Fruit fly (Drosophila melanogaster) whole organism, embryonic: Measurements from ENCODE around the gene CG9933.

Experiments used
- B-H2 ChIP-seq: fragments of 200-800 bp; sonication (Bioruptor generic); optimal IDR thresholded peaks from 2 replicates; lab custom pipeline; 2018; ENCODE audit warnings: missing biosample characterization, mild to moderate bottlenecking, missing genetic modification characterization
- Blimp-1 ChIP-seq: fragments of 200-800 bp; sonication (Bioruptor generic); optimal IDR thresholded peaks from 3 replicates; lab custom pipeline; 2018; ENCODE audit warnings: missing biosample characterization, missing genetic modification characterization, mild to moderate bottlenecking, moderate library complexity, missing genetic modification reagents
- CG11398 ChIP-seq: fragments of 200-800 bp; sonication (Bioruptor generic); optimal IDR thresholded peaks from 2 replicates; lab custom pipeline; 2016; ENCODE audit warnings: missing biosample characterization, missing genetic modification characterization
- CG11695 ChIP-seq: fragments of 200-800 bp; sonication (Bioruptor generic); IDR thresholded peaks from 3 replicates; pipeline ENCODE4 v1.3.6; 2022; ENCODE audit warnings: missing biosample characterization, missing genetic modification characterization
- CG14860 ChIP-seq: fragments of 200-800 bp; sonication (Bioruptor generic); IDR thresholded peaks from 3 replicates; pipeline ENCODE4 v1.3.6; 2022; ENCODE audit warnings: missing biosample characterization, missing genetic modification characterization; ENCODE audit not compliant: partially characterized antibody
- CG17186 ChIP-seq: fragments of 200-800 bp; sonication (Bioruptor generic); optimal IDR thresholded peaks from 3 replicates; lab custom pipeline; 2017; ENCODE audit warnings: missing biosample characterization, missing genetic modification reagents, missing genetic modification characterization
- CG18011 ChIP-seq: fragments of 200-800 bp; sonication (Bioruptor generic); optimal IDR thresholded peaks from 2 replicates; lab custom pipeline; 2017; ENCODE audit warnings: missing biosample characterization, missing genetic modification characterization, mild to moderate bottlenecking, moderate library complexity, missing genotype
- CG2202 ChIP-seq: fragments of 200-800 bp; sonication (Bioruptor generic); optimal IDR thresholded peaks from 2 replicates; lab custom pipeline; 2018; ENCODE audit warnings: missing biosample characterization, mild to moderate bottlenecking, missing genetic modification characterization
- CG2678 ChIP-seq: fragments of 200-800 bp; sonication (Bioruptor generic); optimal IDR thresholded peaks from 3 replicates; lab custom pipeline; 2019; ENCODE audit warnings: missing biosample characterization, mild to moderate bottlenecking, missing genetic modification characterization, moderate library complexity
- CG31365 ChIP-seq: fragments of 200-800 bp; sonication (Bioruptor generic); optimal IDR thresholded peaks from 2 replicates; lab custom pipeline; 2018; ENCODE audit warnings: missing biosample characterization, mild to moderate bottlenecking, missing genetic modification characterization
- CG32767 ChIP-seq: fragments of 200-800 bp; sonication (Bioruptor generic); IDR thresholded peaks from 2 replicates; pipeline ENCODE4 v1.3.6; 2022; ENCODE audit warnings: missing biosample characterization, missing genetic modification characterization
- CG32772 ChIP-seq: fragments of 200-800 bp; sonication (Bioruptor generic); IDR thresholded peaks from 2 replicates; pipeline ENCODE4 v1.3.6; 2022; ENCODE audit warnings: missing biosample characterization, missing genetic modification characterization
- CG3281 ChIP-seq: fragments of 200-800 bp; sonication (Bioruptor generic); optimal IDR thresholded peaks from 3 replicates; lab custom pipeline; 2017; ENCODE audit warnings: missing biosample characterization, mild to moderate bottlenecking, missing genetic modification characterization
- CG34224 ChIP-seq: fragments of 200-800 bp; sonication (Bioruptor generic); IDR thresholded peaks from 3 replicates; pipeline ENCODE4 v1.3.6; 2022; ENCODE audit warnings: missing biosample characterization, missing genetic modification characterization; ENCODE audit not compliant: partially characterized antibody
- CG34376 ChIP-seq: fragments of 200-800 bp; sonication (Bioruptor generic); optimal IDR thresholded peaks from 2 replicates; lab custom pipeline; 2018; ENCODE audit warnings: missing biosample characterization, mild to moderate bottlenecking, missing genetic modification characterization
- CG3838 ChIP-seq: fragments of 200-800 bp; sonication (Bioruptor generic); optimal IDR thresholded peaks from 3 replicates; lab custom pipeline; 2016; ENCODE audit warnings: missing biosample characterization, missing genetic modification characterization
- CG4282 ChIP-seq: fragments of 200-800 bp; sonication (Bioruptor generic); optimal IDR thresholded peaks from 2 replicates; lab custom pipeline; 2016; ENCODE audit warnings: missing biosample characterization, missing genetic modification characterization
- CG6765 ChIP-seq: fragments of 200-800 bp; sonication (Bioruptor generic); optimal IDR thresholded peaks from 3 replicates; lab custom pipeline; 2017; ENCODE audit warnings: missing biosample characterization, mild to moderate bottlenecking, missing genetic modification characterization
- CG7556 ChIP-seq: fragments of 200-800 bp; sonication (Bioruptor generic); optimal IDR thresholded peaks from 2 replicates; lab custom pipeline; 2017; ENCODE audit warnings: missing biosample characterization, mild to moderate bottlenecking, missing genetic modification characterization
- CG7928 ChIP-seq: fragments of 200-800 bp; sonication (Bioruptor generic); optimal IDR thresholded peaks from 2 replicates; lab custom pipeline; 2017; ENCODE audit warnings: missing biosample characterization, mild to moderate bottlenecking, missing genetic modification characterization
- CG8290 ChIP-seq, 3 experiments: fragments of 200-800 bp; sonication (Bioruptor generic); optimal IDR thresholded peaks; 2 replicates each; lab custom pipeline; 2016 to 2019; ENCODE audit warnings: missing biosample characterization in 3 of 3, missing genetic modification characterization in 3 of 3, mild to moderate bottlenecking in 2 of 3, moderate library complexity in 1 of 3
- CG8765 ChIP-seq: fragments of 200-800 bp; sonication (Bioruptor generic); IDR thresholded peaks from 2 replicates; pipeline ENCODE4 v1.3.6; 2022; ENCODE audit warnings: missing biosample characterization, missing genetic modification characterization
- Drgx ChIP-seq: fragments of 200-800 bp; sonication (Bioruptor generic); IDR thresholded peaks from 2 replicates; pipeline ENCODE4 v1.3.6; 2022; ENCODE audit warnings: missing biosample characterization, missing genetic modification characterization
- Gsc ChIP-seq: fragments of 200-800 bp; sonication (Bioruptor generic); IDR thresholded peaks from 2 replicates; pipeline ENCODE4 v1.3.6; 2022; ENCODE audit warnings: missing biosample characterization, missing genetic modification characterization
- HLH54F ChIP-seq: fragments of 200-800 bp; sonication (Bioruptor generic); optimal IDR thresholded peaks from 3 replicates; lab custom pipeline; 2016; ENCODE audit warnings: missing biosample characterization, missing genetic modification characterization
- Hey ChIP-seq: fragments of 200-800 bp; sonication (Bioruptor generic); optimal IDR thresholded peaks from 3 replicates; lab custom pipeline; 2018; ENCODE audit warnings: missing biosample characterization, mild to moderate bottlenecking, missing genetic modification characterization
- Lpt ChIP-seq: fragments of >200 bp; optimal IDR thresholded peaks from 2 replicates; lab custom pipeline; 2018; ENCODE audit warnings: missing biosample characterization, missing genetic modification characterization
- Med ChIP-seq: fragments of 200-800 bp; sonication (Bioruptor generic); peaks from one replicate; lab custom pipeline; 2016; ENCODE audit warnings: missing biosample characterization, missing genetic modification characterization, mild to moderate bottlenecking, inconsistent platforms, moderate library complexity
- Mrtf ChIP-seq: fragments of 200-800 bp; sonication (Bioruptor generic); IDR thresholded peaks from 3 replicates; pipeline ENCODE4 v1.3.6; 2022; ENCODE audit warnings: missing biosample characterization, missing genetic modification characterization
- Nf-YA ChIP-seq: fragments of 200-800 bp; sonication (Bioruptor generic); IDR thresholded peaks from 2 replicates; pipeline ENCODE4 v1.3.6; 2022; ENCODE audit warnings: missing biosample characterization, missing genetic modification characterization
- Optix ChIP-seq: fragments of 200-800 bp; sonication (Bioruptor generic); IDR thresholded peaks from 3 replicates; pipeline ENCODE4 v1.3.6; 2022; ENCODE audit warnings: missing biosample characterization, missing genetic modification characterization
- Rfx ChIP-seq: fragments of 200-800 bp; sonication (Bioruptor generic); IDR thresholded peaks from 2 replicates; pipeline ENCODE4 v1.3.6; 2022; ENCODE audit warnings: missing biosample characterization, missing genetic modification characterization
- Rx ChIP-seq: fragments of 200-800 bp; sonication (Bioruptor generic); IDR thresholded peaks from 2 replicates; pipeline ENCODE4 v1.3.6; 2022; ENCODE audit warnings: missing biosample characterization, missing genetic modification characterization
- ac ChIP-seq: fragments of 200-800 bp; sonication (Bioruptor generic); optimal IDR thresholded peaks from 3 replicates; lab custom pipeline; 2017; ENCODE audit warnings: missing biosample characterization, mild to moderate bottlenecking, missing genetic modification characterization
- btn ChIP-seq: fragments of 200-800 bp; sonication (Bioruptor generic); optimal IDR thresholded peaks from 2 replicates; lab custom pipeline; 2016; ENCODE audit warnings: missing biosample characterization, missing genetic modification characterization
- chinmo ChIP-seq: fragments of 200-800 bp; sonication (Bioruptor generic); IDR thresholded peaks from 4 replicates; pipeline ENCODE4 v1.3.6; 2022; ENCODE audit warnings: missing biosample characterization, missing genetic modification characterization; ENCODE audit not compliant: partially characterized antibody
- ems ChIP-seq: fragments of 200-800 bp; sonication (Bioruptor generic); optimal IDR thresholded peaks from 3 replicates; lab custom pipeline; 2016; ENCODE audit warnings: missing biosample characterization, missing genetic modification characterization
- ftz-f1 ChIP-seq: fragments of 200-800 bp; sonication (Bioruptor generic); optimal IDR thresholded peaks from 2 replicates; lab custom pipeline; 2016; ENCODE audit warnings: missing biosample characterization, missing genetic modification characterization
- ind ChIP-seq: fragments of 200-800 bp; sonication (Bioruptor generic); optimal IDR thresholded peaks from 3 replicates; lab custom pipeline; 2016; ENCODE audit warnings: missing biosample characterization, missing genetic modification characterization
- mld ChIP-seq: fragments of 200-800 bp; sonication (Bioruptor generic); IDR thresholded peaks from 3 replicates; pipeline ENCODE4 v1.3.6; 2022; ENCODE audit warnings: missing biosample characterization, missing genetic modification characterization; ENCODE audit not compliant: partially characterized antibody
- pan ChIP-seq, 4 experiments: fragments of >200 bp in 3 of 4; fragments of 200-800 bp in 1 of 4; sonication (Bioruptor generic) in 1 of 4; optimal IDR thresholded peaks in 3 of 4; IDR thresholded peaks in 1 of 4; 2 replicates each; pipeline versions ENCODE4 v1.3.6 to Lab custom; 2017 to 2022; ENCODE audit warnings: missing biosample characterization in 2 of 4, missing genetic modification characterization in 2 of 4, mixed read lengths in 1 of 4
- repo ChIP-seq: fragments of 200-800 bp; sonication (Bioruptor generic); optimal IDR thresholded peaks from 2 replicates; lab custom pipeline; 2016; ENCODE audit warnings: missing biosample characterization, missing genetic modification characterization
- ro ChIP-seq: fragments of 200-800 bp; sonication (Bioruptor generic); IDR thresholded peaks from 2 replicates; pipeline ENCODE4 v1.3.6; 2022; ENCODE audit warnings: missing biosample characterization, missing genetic modification characterization
- row ChIP-seq: fragments of 200-800 bp; sonication (Bioruptor generic); IDR thresholded peaks from 3 replicates; pipeline ENCODE4 v1.3.6; 2022; ENCODE audit warnings: missing biosample characterization, missing genetic modification characterization
- run ChIP-seq: fragments of 200-800 bp; sonication (Bioruptor generic); optimal IDR thresholded peaks from 3 replicates; lab custom pipeline; 2018; ENCODE audit warnings: missing biosample characterization, mild to moderate bottlenecking, missing genetic modification characterization
- schlank ChIP-seq: fragments of 200-800 bp; sonication (Bioruptor generic); optimal IDR thresholded peaks from 2 replicates; lab custom pipeline; 2018; ENCODE audit warnings: missing biosample characterization, mild to moderate bottlenecking, missing genetic modification characterization
- sim ChIP-seq: fragments of 200-800 bp; sonication (Bioruptor generic); IDR thresholded peaks from 2 replicates; pipeline ENCODE4 v1.3.6; 2022; ENCODE audit warnings: missing biosample characterization, missing genetic modification characterization
- sna ChIP-seq: fragments of 200-800 bp; sonication (Bioruptor generic); IDR thresholded peaks from 2 replicates; pipeline ENCODE4 v1.3.6; 2022; ENCODE audit warnings: missing biosample characterization, missing genetic modification characterization; ENCODE audit not compliant: partially characterized antibody
- ttk ChIP-seq: fragments of 200-800 bp; sonication (Bioruptor generic); IDR thresholded peaks from 2 replicates; pipeline ENCODE4 v2.1.2; 2022; ENCODE audit warnings: missing biosample characterization, missing genetic modification characterization
- zen2 ChIP-seq: fragments of 200-800 bp; sonication (Bioruptor generic); IDR thresholded peaks from 3 replicates; pipeline ENCODE4 v1.3.6; 2022; ENCODE audit warnings: missing biosample characterization, missing genetic modification characterization; ENCODE audit not compliant: partially characterized antibody

CG9933 gene

dm6 chr2L:12974045-12974539 lies 47.0 kb downstream of the CG9933 start, which contains the start of gene Vha68-2 (continued):
- TF ChIP-seq repo (peak; percentile 14), Mrtf (GFP tag; lab: Robert Waterston, UW) (0 out of 3 replicates have a peak, but pooled peaks have one; percentile 20), CG17186 (GFP tag; lab: Kevin White, UChicago) (no peak), CG32767 (no peak), CG32772 (GFP tag; lab: Robert Waterston, UW) (no peak), ems (GFP tag; lab: Kevin White, UChicago) (peak; percentile 20), zen2 (GFP tag; lab: Robert Waterston, UW) (0 out of 3 replicates have a peak, but pooled peaks have one; percentile 26), CG4282 (GFP tag; lab: Kevin White, UChicago) (no peak), CG3838 (GFP tag; lab: Kevin White, UChicago) (no peak), ro (GFP tag; lab: Robert Waterston, UW) (peak; percentile 32; the same call in 1 of the 2 replicates), Nf-YA (no peak), Hey (peak; percentile 52), CG18011 (GFP tag; lab: Kevin White, UChicago) (peak; percentile 56), ttk (no peak), run (no peak), CG7556 (GFP tag; lab: Kevin White, UChicago) (no peak), CG2202 (tag; lab: Kevin White, UChicago) (no peak), pan (optimal IDR thresholded peaks at IDR 0.05; lab: Kevin White, UChicago) (no peak), pan (GFP tag; optimal IDR thresholded peaks at IDR 0.05 in 1 of 2, IDR thresholded peaks at IDR 0.05 in 1 of 2) (peak in 1 of 2 experiments; percentile 6), chinmo (GFP tag; lab: Robert Waterston, UW) (no peak), ind (GFP tag; lab: Kevin White, UChicago) (peak; percentile 29), CG2678 (peak; percentile 11), Blimp-1 (GFP tag; lab: Kevin White, UChicago) (no peak), CG11695 (GFP tag; lab: Robert Waterston, UW) (no peak), CG11398 (peak; percentile 35), Rx (no peak), CG14860 (GFP tag; lab: Robert Waterston, UW) (no peak), Drgx (GFP tag; lab: Robert Waterston, UW) (no peak), Lpt (GFP tag; lab: Kevin White, UChicago) (no peak), btn (no peak), CG8290 (GFP tag; optimal IDR thresholded peaks at IDR 0.05; lab: Kevin White, UChicago) (no peak), CG8290 (tag; optimal IDR thresholded peaks at IDR 0.05; lab: Kevin White, UChicago) (peak in 1 of 2 experiments; percentile 87), CG34224 (GFP tag; lab: Robert Waterston, UW) (no peak), CG7928 (GFP tag; lab: Kevin White, UChicago) (no peak), Rfx (GFP tag; lab: Robert Waterston, UW) (peak; percentile 85), CG6765 (no peak), CG8765 (GFP tag; lab: Robert Waterston, UW) (no peak), sim (GFP tag; lab: Robert Waterston, UW) (no peak), Optix (GFP tag; lab: Robert Waterston, UW) (no peak), schlank (tag; lab: Kevin White, UChicago) (peak; percentile 75), CG31365 (tag; lab: Kevin White, UChicago) (peak; percentile 8), B-H2 (GFP tag; lab: Kevin White, UChicago) (peak; percentile 92), HLH54F (GFP tag; lab: Kevin White, UChicago) (peak; percentile 3), Med (GFP tag; lab: Kevin White, UChicago) (peak; percentile 87), CG3281 (no peak), sna (GFP tag; lab: Robert Waterston, UW) (peak; percentile 57; the same call in 1 of the 2 replicates), row (peak; percentile 88), CG34376 (GFP tag; lab: Kevin White, UChicago) (peak; percentile 12), ac (GFP tag; lab: Kevin White, UChicago) (no peak), Gsc (GFP tag; lab: Robert Waterston, UW) (no peak), ftz-f1 (peak; percentile 4), mld (GFP tag; lab: Robert Waterston, UW) (0 out of 3 replicates have a peak, but pooled peaks have one; percentile 68)
